Worm (Caenorhabditis elegans) whole organism, L1 larva: ENCODE data around the gene nas-24.

Experiments used
- C04F5.9 ChIP-seq: sonication (generic microtip); optimal IDR thresholded peaks from 2 replicates; lab custom pipeline; 2016; ENCODE audit warnings: missing genetic modification characterization, missing compliant biosample characterization
- F16B12.6 ChIP-seq: fragments of 150-350 bp; optimal IDR thresholded peaks from 2 replicates; lab custom pipeline; 2014; ENCODE audit warnings: missing biosample characterization, missing genetic modification characterization
- alr-1 ChIP-seq: fragments of 200-800 bp; sonication (Bioruptor generic); optimal IDR thresholded peaks from 2 replicates; lab custom pipeline; 2018; ENCODE audit warnings: borderline replicate concordance, mild to moderate bottlenecking, missing genetic modification characterization, missing compliant biosample characterization
- blmp-1 ChIP-seq: fragments of 150-350 bp; optimal IDR thresholded peaks from 2 replicates; lab custom pipeline; 2014; ENCODE audit warnings: missing biosample characterization, missing genetic modification characterization
- dsc-1 ChIP-seq: sonication (generic microtip); optimal IDR thresholded peaks from 2 replicates; lab custom pipeline; 2016; ENCODE audit warnings: mild to moderate bottlenecking, missing genetic modification characterization, missing compliant biosample characterization
- efl-1 ChIP-seq, 4 experiments: fragments of 150-350 bp; optimal IDR thresholded peaks in 3 of 4; peaks in 1 of 4; 1 replicate in 1 of 4; 2 replicates in 3 of 4; lab custom pipeline; 2014; ENCODE audit warnings: missing biosample characterization in 2 of 4, missing genetic modification characterization in 2 of 4, missing genetic modification reagents in 2 of 4
- efl-3 ChIP-seq: fragments of 200-800 bp; sonication (Bioruptor generic); optimal IDR thresholded peaks from 2 replicates; lab custom pipeline; 2018; ENCODE audit warnings: mild to moderate bottlenecking, missing genetic modification characterization, missing compliant biosample characterization
- egl-27 ChIP-seq, 2 experiments: fragments of 150-350 bp in 1 of 2; sonication (generic microtip); optimal IDR thresholded peaks; 3 replicates each; lab custom pipeline; 2017 to 2018; ENCODE audit warnings: missing biosample characterization in 2 of 2, missing genetic modification characterization in 2 of 2, missing genetic modification reagents in 2 of 2
- fkh-4 ChIP-seq: sonication (generic microtip); optimal IDR thresholded peaks from 2 replicates; lab custom pipeline; 2016; ENCODE audit warnings: missing compliant biosample characterization, missing genetic modification characterization, borderline replicate concordance
- fkh-8 ChIP-seq: sonication (generic microtip); optimal IDR thresholded peaks from 2 replicates; lab custom pipeline; 2016; ENCODE audit warnings: mild to moderate bottlenecking, missing genetic modification characterization, missing compliant biosample characterization
- fos-1 ChIP-seq: fragments of 150-350 bp; optimal IDR thresholded peaks from 2 replicates; lab custom pipeline; 2014; ENCODE audit warnings: missing biosample characterization, missing genetic modification characterization
- grh-1 ChIP-seq: fragments of 200-800 bp; sonication (Bioruptor generic); IDR thresholded peaks from 2 replicates; pipeline ENCODE4 v1.3.6; 2022; ENCODE audit warnings: missing genetic modification reagents, missing genetic modification characterization, missing compliant biosample characterization
- hlh-17 ChIP-seq: fragments of 200-800 bp; sonication (Bioruptor generic); optimal IDR thresholded peaks from 2 replicates; lab custom pipeline; 2018; ENCODE audit warnings: missing genetic modification characterization, mild to moderate bottlenecking, missing compliant biosample characterization, moderate library complexity, borderline replicate concordance
- hlh-4 ChIP-seq: sonication (generic microtip); optimal IDR thresholded peaks from 2 replicates; lab custom pipeline; 2016; ENCODE audit warnings: mild to moderate bottlenecking, missing genetic modification characterization, missing compliant biosample characterization
- lin-13 ChIP-seq: fragments of 150-350 bp; optimal IDR thresholded peaks from 2 replicates; lab custom pipeline; 2014; ENCODE audit warnings: missing biosample characterization, missing genetic modification reagents, missing genetic modification characterization
- lin-14 ChIP-seq: fragments of 200-800 bp; sonication (Bioruptor generic); optimal IDR thresholded peaks from 2 replicates; lab custom pipeline; 2018; ENCODE audit warnings: mild to moderate bottlenecking, missing genetic modification characterization, moderate library complexity, missing compliant biosample characterization
- lin-35 ChIP-seq, 2 experiments: fragments of 150-350 bp; optimal IDR thresholded peaks; 2 replicates each; lab custom pipeline; 2014; ENCODE audit warnings: missing biosample characterization in 2 of 2, missing genetic modification characterization in 2 of 2, missing genetic modification reagents in 2 of 2
- lir-3 ChIP-seq: sonication (generic microtip); optimal IDR thresholded peaks from 2 replicates; lab custom pipeline; 2016; ENCODE audit warnings: mild to moderate bottlenecking, missing genetic modification characterization, moderate library complexity, missing compliant biosample characterization; ENCODE audit not compliant: poor library complexity
- lsy-2 ChIP-seq, 2 experiments: fragments of 150-350 bp; optimal IDR thresholded peaks; 2 replicates each; lab custom pipeline; 2014; ENCODE audit warnings: missing biosample characterization in 2 of 2, missing genetic modification characterization in 2 of 2
- mef-2 ChIP-seq: fragments of 150-350 bp; optimal IDR thresholded peaks from 2 replicates; lab custom pipeline; 2014; ENCODE audit warnings: missing biosample characterization, missing genetic modification characterization
- nhr-19 ChIP-seq: fragments of 200-800 bp; sonication (Bioruptor generic); conservative IDR thresholded peaks from 2 replicates; pipeline ENCODE4 v1.3.6; 2022; ENCODE audit warnings: missing genetic modification characterization, missing compliant biosample characterization
- nhr-20 ChIP-seq: sonication (generic microtip); optimal IDR thresholded peaks from 2 replicates; lab custom pipeline; 2016; ENCODE audit warnings: mild to moderate bottlenecking, missing genetic modification characterization, missing compliant biosample characterization
- nhr-237 ChIP-seq: fragments of 150-350 bp; optimal IDR thresholded peaks from 2 replicates; lab custom pipeline; 2014; ENCODE audit warnings: missing biosample characterization, missing genetic modification characterization
- nhr-28 ChIP-seq: fragments of 150-350 bp; optimal IDR thresholded peaks from 2 replicates; lab custom pipeline; 2014; ENCODE audit warnings: missing biosample characterization, missing genetic modification characterization
- nhr-71 ChIP-seq: sonication (generic microtip); optimal IDR thresholded peaks from 2 replicates; lab custom pipeline; 2016; ENCODE audit warnings: mild to moderate bottlenecking, missing genetic modification characterization, moderate library complexity, missing compliant biosample characterization
- nhr-85 ChIP-seq: sonication (generic microtip); peaks from one replicate; lab custom pipeline; 2016; ENCODE audit warnings: missing genetic modification characterization, inconsistent platforms, missing compliant biosample characterization
- nhr-90 ChIP-seq: sonication (generic microtip); optimal IDR thresholded peaks from 2 replicates; lab custom pipeline; 2016; ENCODE audit warnings: mild to moderate bottlenecking, missing genetic modification characterization, missing compliant biosample characterization; ENCODE audit not compliant: poor library complexity
- pax-3 ChIP-seq: fragments of 200-800 bp; sonication (Bioruptor generic); optimal IDR thresholded peaks from 2 replicates; lab custom pipeline; 2018; ENCODE audit warnings: mild to moderate bottlenecking, missing genetic modification characterization, moderate library complexity, missing compliant biosample characterization
- rnt-1 ChIP-seq: sonication (generic microtip); optimal IDR thresholded peaks from 2 replicates; lab custom pipeline; 2016; ENCODE audit warnings: mild to moderate bottlenecking, missing genetic modification characterization, moderate library complexity, missing compliant biosample characterization
- snu-23 ChIP-seq: sonication (generic microtip); optimal IDR thresholded peaks from 2 replicates; lab custom pipeline; 2016; ENCODE audit warnings: missing genetic modification characterization, missing compliant biosample characterization
- unc-130 ChIP-seq: fragments of 150-350 bp; optimal IDR thresholded peaks from 2 replicates; lab custom pipeline; 2017; ENCODE audit warnings: missing biosample characterization, missing genetic modification characterization, inconsistent platforms
- unc-30 ChIP-seq: sonication (generic microtip); optimal IDR thresholded peaks from 2 replicates; lab custom pipeline; 2017; ENCODE audit warnings: missing biosample characterization, missing genetic modification characterization
- unc-62 ChIP-seq: fragments of 150-350 bp; optimal IDR thresholded peaks from 2 replicates; lab custom pipeline; 2014; ENCODE audit warnings: missing biosample characterization, missing genetic modification reagents, missing genetic modification characterization
- unc-86 ChIP-seq: sonication (generic microtip); optimal IDR thresholded peaks from 2 replicates; lab custom pipeline; 2016; ENCODE audit warnings: missing genetic modification characterization, missing compliant biosample characterization
- unc-98 ChIP-seq: fragments of 200-800 bp; sonication (Bioruptor generic); IDR thresholded peaks from 2 replicates; pipeline ENCODE4 v1.3.6; 2022; ENCODE audit warnings: missing genetic modification characterization, missing compliant biosample characterization
- vab-15 ChIP-seq: sonication (generic microtip); optimal IDR thresholded peaks from 2 replicates; lab custom pipeline; 2017; ENCODE audit warnings: missing genotype, mild to moderate bottlenecking, missing genetic modification characterization, missing compliant biosample characterization
- xbp-1 ChIP-seq: sonication (generic microtip); optimal IDR thresholded peaks from 2 replicates; lab custom pipeline; 2016; ENCODE audit warnings: missing genetic modification characterization, missing compliant biosample characterization

The nas-24 gene

DNA sequence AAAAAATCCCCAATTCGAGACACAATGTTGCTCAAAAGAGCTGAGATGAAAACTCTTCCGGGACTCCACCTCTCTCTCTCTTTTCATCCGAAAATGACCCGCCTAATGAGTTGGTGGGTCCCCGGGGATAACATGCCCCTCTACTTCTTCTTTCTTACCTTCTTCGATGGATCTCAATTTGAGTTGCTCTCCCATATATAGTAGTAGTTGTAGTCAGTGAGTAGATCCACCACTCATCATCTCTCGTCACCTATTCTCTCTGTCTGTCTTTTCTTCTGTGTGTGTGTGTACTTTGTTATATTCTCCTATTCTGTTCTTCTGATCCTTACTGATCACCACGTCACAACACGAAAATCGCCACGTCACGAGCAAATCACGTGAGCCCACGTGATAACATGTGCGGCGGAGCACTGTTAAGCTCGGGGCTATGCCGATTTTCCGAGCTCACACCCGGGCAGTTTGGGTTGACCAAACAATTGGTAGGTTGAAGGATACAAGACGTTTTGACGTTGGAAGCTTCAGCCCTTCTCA is 27.1 kb downstream of the nas-24 start, which contains the start of gene twk-32:
Gene twk-32, plus strand, starts transcription at position 396 of the 531 bp plus-strand sequence.
- TF ChIP-seq nhr-85 (no peak), nhr-71 (tag; lab: Kevin White, UChicago) (peak; percentile 23), C04F5.9 (tag; lab: Kevin White, UChicago) (no peak), pax-3 (peak; percentile 48), lin-14 (GFP tag; lab: Kevin White, UChicago) (peak; percentile 17), nhr-20 (tag; lab: Kevin White, UChicago) (peak; percentile 25), nhr-19 (GFP tag; lab: Robert Waterston, UW) (peak; percentile 29; the same call in 1 of the 2 replicates), snu-23 (GFP tag; lab: Kevin White, UChicago) (peak; percentile 2), hlh-17 (no peak), lir-3 (tag; lab: Kevin White, UChicago) (peak; percentile 13)

DNA sequence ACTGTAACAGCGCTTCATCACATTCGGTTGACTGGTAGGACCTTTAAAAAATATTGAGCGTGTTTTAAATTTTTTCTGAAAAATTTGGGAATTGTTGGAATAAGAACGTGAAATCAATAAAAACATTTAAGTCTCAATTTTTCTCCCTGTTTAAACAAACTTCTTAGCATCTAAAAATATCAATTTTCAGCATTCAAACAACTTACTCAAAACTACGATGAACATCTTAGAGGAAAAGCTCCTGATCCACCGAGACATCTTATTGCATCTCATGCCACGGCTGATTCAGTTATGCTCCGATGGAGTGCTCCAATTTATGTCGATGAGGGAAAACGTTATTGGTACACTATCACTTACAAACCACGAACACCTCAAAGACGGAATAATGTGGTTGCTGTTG is 30.0 kb downstream of the nas-24 start:
- TF ChIP-seq blmp-1 (tag; lab: Kevin White, UChicago) = no peak
- TF ChIP-seq efl-1 (optimal IDR thresholded peaks at IDR 0.05; lab: Kevin White, UChicago) = no peak
- TF ChIP-seq efl-1 (GFP tag; optimal IDR thresholded peaks at IDR 0.05 in 1 of 2; lab: Kevin White, UChicago) = no peak
- no peak for TF ChIP-seq hlh-4
- no peak for TF ChIP-seq unc-86 (tag; lab: Kevin White, UChicago)
- TF ChIP-seq efl-3 = no peak
- no peak for TF ChIP-seq unc-130 (tag; lab: Kevin White, UChicago)
- no peak for TF ChIP-seq lir-3 (tag; lab: Kevin White, UChicago)
- TF ChIP-seq unc-98 = no peak
- no peak for TF ChIP-seq F16B12.6 (tag; lab: Kevin White, UChicago)
- TF ChIP-seq snu-23 (GFP tag; lab: Kevin White, UChicago) = no peak
- no peak for TF ChIP-seq lin-13 (GFP tag; lab: Kevin White, UChicago)
- TF ChIP-seq fos-1 (tag; lab: Kevin White, UChicago) = no peak
- no peak for TF ChIP-seq fkh-8 (tag; lab: Kevin White, UChicago)
- TF ChIP-seq unc-30 (tag; lab: Kevin White, UChicago) = no peak
- no peak for TF ChIP-seq egl-27 (tag; optimal IDR thresholded peaks at IDR 0.05; lab: Kevin White, UChicago)
- TF ChIP-seq, all 84 proteins: peak for 0

DNA sequence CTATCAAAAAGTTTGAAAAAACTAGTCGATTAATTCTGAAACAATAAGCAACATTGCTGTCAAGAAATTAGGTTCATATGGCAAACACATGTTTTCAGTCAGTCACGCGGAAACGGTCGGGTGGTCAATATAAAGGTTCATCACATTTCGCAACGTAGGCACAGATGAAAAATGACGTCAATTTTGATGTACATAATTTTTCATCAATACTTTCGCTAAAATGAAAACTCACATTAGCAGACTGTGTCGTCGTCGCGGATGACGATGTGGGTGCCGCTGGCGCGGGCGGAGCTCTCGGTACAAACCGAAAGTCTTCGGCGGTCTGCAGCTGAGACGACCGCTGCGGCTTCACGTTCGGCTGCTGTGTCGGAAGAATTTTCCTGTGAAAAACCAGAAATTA is 34.7 kb downstream of the nas-24 start, which contains the start of gene swan-2:
Gene swan-2, minus strand, starts transcription at position 380 of the 400 bp plus-strand sequence.
- TF ChIP-seq nhr-85 = peak; percentile 65
- no peak for TF ChIP-seq efl-1 (optimal IDR thresholded peaks at IDR 0.05; lab: Kevin White, UChicago)
- TF ChIP-seq efl-1 (GFP tag; optimal IDR thresholded peaks at IDR 0.05 in 1 of 2; lab: Kevin White, UChicago) = peak in 1 of 2 experiments; percentile 88
- no peak for TF ChIP-seq xbp-1
- peak; percentile 10 for TF ChIP-seq nhr-71 (tag; lab: Kevin White, UChicago)
- no peak for TF ChIP-seq grh-1 (GFP tag; lab: Robert Waterston, UW)
- TF ChIP-seq nhr-237 (tag; lab: Kevin White, UChicago) = no peak
- TF ChIP-seq dsc-1 (tag; lab: Kevin White, UChicago) = peak; percentile 60
- TF ChIP-seq unc-62 (GFP tag; lab: Kevin White, UChicago) = no peak
- no peak for TF ChIP-seq vab-15 (tag; lab: Kevin White, UChicago)
- TF ChIP-seq lin-35 (GFP tag; optimal IDR thresholded peaks at IDR 0.05; lab: Kevin White, UChicago) = peak in 1 of 2 experiments; percentile 70
- TF ChIP-seq nhr-90 (tag; lab: Kevin White, UChicago) = no peak
- peak; percentile 3 for TF ChIP-seq snu-23 (GFP tag; lab: Kevin White, UChicago)
- peak; percentile 5 for TF ChIP-seq fkh-4 (tag; lab: Kevin White, UChicago)

DNA sequence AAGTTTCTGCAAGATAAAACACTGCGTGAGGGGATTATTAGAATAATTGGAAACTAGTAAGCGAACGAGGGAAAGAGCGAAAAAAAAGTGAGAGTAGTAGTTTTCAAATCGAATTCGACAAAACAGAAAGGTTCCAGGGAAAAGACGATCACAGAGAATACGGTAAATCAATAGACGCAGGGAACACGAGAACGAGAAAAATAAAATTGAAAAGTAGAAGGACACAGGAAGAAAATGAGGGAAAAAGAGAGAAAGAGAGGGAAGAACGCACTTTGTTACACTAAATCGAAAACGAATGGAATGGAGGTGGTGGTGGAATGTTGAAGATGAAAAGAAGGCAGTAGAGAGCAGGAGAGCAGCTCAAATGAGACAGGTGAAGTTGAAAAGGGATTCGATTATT is 38.0 kb downstream of the nas-24 start, which contains the start of gene swan-1:
Gene swan-1, minus strand, starts transcription at position 6 of the 400 bp plus-strand sequence.
- TF ChIP-seq lsy-2 (tag; optimal IDR thresholded peaks at IDR 0.05; lab: Kevin White, UChicago) (peak in 1 of 2 experiments; percentile 14), blmp-1 (tag; lab: Kevin White, UChicago) (peak; percentile 69), rnt-1 (tag; lab: Kevin White, UChicago) (peak; percentile 26), lin-14 (GFP tag; lab: Kevin White, UChicago) (peak; percentile 84), mef-2 (tag; lab: Kevin White, UChicago) (no peak), dsc-1 (tag; lab: Kevin White, UChicago) (peak; percentile 13), alr-1 (tag; lab: Kevin White, UChicago) (no peak), nhr-28 (tag; lab: Kevin White, UChicago) (no peak), nhr-19 (GFP tag; lab: Robert Waterston, UW) (peak; percentile 14; the same call in 1 of the 2 replicates), nhr-71 (tag; lab: Kevin White, UChicago) (peak; percentile 10), nhr-85 (peak; percentile 55), unc-86 (tag; lab: Kevin White, UChicago) (no peak), efl-1 (optimal IDR thresholded peaks at IDR 0.05; lab: Kevin White, UChicago) (peak in 1 of 2 experiments; percentile 18), efl-1 (GFP tag; optimal IDR thresholded peaks at IDR 0.05 in 1 of 2; lab: Kevin White, UChicago) (peak in 1 of 2 experiments; percentile 86)
